Worm (Caenorhabditis elegans) whole organism, L4/young adult: ENCODE measurements around the gene Y48D7A.1.

Experiments
- dao-5 ChIP-seq: sonication (generic microtip); optimal IDR thresholded peaks from 2 replicates; lab custom pipeline; 2016; ENCODE audit warnings: missing genotype, missing genetic modification characterization, moderate library complexity, missing compliant biosample characterization
- him-1 ChIP-seq: sonication (generic microtip); optimal IDR thresholded peaks from 2 replicates; lab custom pipeline; 2016; ENCODE audit warnings: missing genotype, missing genetic modification reagents, missing genetic modification characterization, missing compliant biosample characterization

ce11 chrX:2996318-2996717 is 13.0 kb upstream of the Y48D7A.1 start:
- no peak for TF ChIP-seq dao-5 (tag; lab: Kevin White, UChicago)
- no peak for TF ChIP-seq him-1 (tag; lab: Kevin White, UChicago)
